Fruit fly (Drosophila melanogaster) whole organism, embryonic: ENCODE data around the gene CG18749.

Source experiments
- CG14050 ChIP-seq: fragments of 200-800 bp; sonication (Bioruptor generic); IDR thresholded peaks from 3 replicates; pipeline ENCODE4 v1.3.6; 2022; ENCODE audit warnings: missing biosample characterization, missing genetic modification characterization
- CG18476 ChIP-seq: fragments of 200-800 bp; sonication (Bioruptor generic); optimal IDR thresholded peaks from 2 replicates; lab custom pipeline; 2016; ENCODE audit warnings: missing biosample characterization, mild to moderate bottlenecking, missing genetic modification characterization
- Hr39 ChIP-seq: fragments of >200 bp; optimal IDR thresholded peaks from 2 replicates; lab custom pipeline; 2017
- fu2 ChIP-seq: fragments of 200-800 bp; sonication (Bioruptor generic); optimal IDR thresholded peaks from 2 replicates; lab custom pipeline; 2016; ENCODE audit warnings: missing biosample characterization, missing genetic modification characterization
- ken ChIP-seq: fragments of 200-800 bp; sonication (Bioruptor generic); IDR thresholded peaks from 3 replicates; pipeline ENCODE4 v1.3.6; 2022; ENCODE audit warnings: missing biosample characterization, missing genetic modification characterization
- unc-4 ChIP-seq: fragments of 200-800 bp; sonication (Bioruptor generic); IDR thresholded peaks from 2 replicates; pipeline ENCODE4 v1.3.6; 2022; ENCODE audit warnings: missing biosample characterization, missing genetic modification characterization; ENCODE audit not compliant: partially characterized antibody

DNA sequence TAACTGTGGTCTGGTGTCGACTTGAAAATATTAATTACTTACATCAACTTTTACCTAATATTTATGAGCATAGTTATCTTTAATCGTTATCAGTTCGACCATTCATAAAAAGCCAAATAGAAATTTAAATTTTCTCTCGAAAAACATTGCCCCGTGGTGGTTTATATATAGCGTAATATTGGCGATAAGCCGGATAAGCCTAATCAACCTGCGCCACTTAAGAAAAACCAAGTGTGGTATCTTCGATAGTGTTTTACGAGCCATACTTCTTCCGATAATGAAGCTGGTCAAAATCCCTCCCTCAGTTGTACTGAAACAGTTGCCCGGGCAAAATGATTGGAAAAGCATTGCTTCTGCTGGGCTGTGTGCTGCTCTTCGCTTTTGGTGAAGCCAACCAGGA, 48.2 kb downstream of the CG18749 start, which contains the start of gene CG31463:
- TF ChIP-seq unc-4 (GFP tag; lab: Robert Waterston, UW) = no peak
- TF ChIP-seq ken (GFP tag; lab: Robert Waterston, UW) = no peak
- TF ChIP-seq CG18476 (GFP tag; lab: Kevin White, UChicago) = no peak
- no peak for TF ChIP-seq fu2
- TF ChIP-seq Hr39 (lab: Kevin White, UChicago) = no peak
- TF ChIP-seq CG14050 (GFP tag; lab: Robert Waterston, UW) = no peak
